Fruit fly (Drosophila melanogaster): ENCODE measurements around the gene chas.

The chas gene

DNA sequence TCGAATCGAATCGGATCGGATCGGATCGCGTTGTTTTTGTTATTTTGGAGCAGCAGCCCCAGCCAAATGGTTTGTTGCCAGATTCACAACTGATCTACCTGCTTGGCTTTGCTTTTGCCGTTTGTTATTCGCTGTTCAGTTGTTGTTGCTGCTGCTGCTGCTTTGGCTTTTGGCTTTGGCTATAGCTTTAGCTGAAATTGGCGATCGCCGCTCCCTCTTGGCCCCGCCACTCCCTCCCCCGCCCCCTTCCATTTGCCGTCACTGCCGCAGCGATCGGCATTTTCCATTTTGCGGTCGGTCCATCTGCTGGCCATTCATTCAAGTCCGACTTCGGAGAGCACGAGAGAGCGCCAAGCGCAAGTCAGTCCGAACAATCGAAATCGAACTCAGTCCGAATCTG lies at the start of gene chas:
TSS of gene chas (minus strand) at position 295 of the 400 bp plus-strand sequence.
- TF ChIP-seq EcR (GFP tag; optimal IDR thresholded peaks at IDR 0.05) (no peak), Dll (optimal IDR thresholded peaks at IDR 0.05) (no peak), usp (GFP tag; optimal IDR thresholded peaks at IDR 0.05) (no peak), pan (optimal IDR thresholded peaks at IDR 0.05) (no peak), psq (optimal IDR thresholded peaks at IDR 0.05) (no peak), CG8478 (optimal IDR thresholded peaks at IDR 0.05) (no peak)

dm6 chrX:17745705-17746416 lies 47.3 kb upstream of the chas start:
- TF ChIP-seq EcR (GFP tag; optimal IDR thresholded peaks at IDR 0.05) = no peak
- no peak for TF ChIP-seq Dll (optimal IDR thresholded peaks at IDR 0.05)
- TF ChIP-seq usp (GFP tag; optimal IDR thresholded peaks at IDR 0.05) = no peak
- no peak for TF ChIP-seq psq (optimal IDR thresholded peaks at IDR 0.05)
- no peak for TF ChIP-seq CG8478 (optimal IDR thresholded peaks at IDR 0.05)
- TF ChIP-seq pan (optimal IDR thresholded peaks at IDR 0.05) = no peak

DNA sequence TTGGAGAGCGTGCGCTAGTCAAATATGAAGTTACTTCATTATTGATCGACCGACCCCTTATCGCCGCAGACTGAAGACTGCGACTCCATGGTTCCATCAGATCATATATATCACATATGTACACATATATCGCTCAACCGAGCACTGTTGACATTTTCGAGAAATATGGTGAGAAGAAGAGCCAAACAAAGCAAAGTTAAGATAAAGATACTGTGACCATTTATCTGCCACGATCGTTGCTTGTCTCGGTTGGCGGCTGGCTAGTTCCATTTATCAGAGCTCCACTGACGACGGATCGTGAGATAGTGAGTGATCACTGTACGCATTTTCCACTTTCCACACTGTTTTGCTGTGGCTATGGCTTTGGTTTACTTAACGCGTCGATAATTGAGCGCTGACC lies 45.1 kb upstream of the chas start:
- TF ChIP-seq usp (GFP tag; optimal IDR thresholded peaks at IDR 0.05) = no peak
- TF ChIP-seq CG8478 (optimal IDR thresholded peaks at IDR 0.05) = no peak
- TF ChIP-seq EcR (GFP tag; optimal IDR thresholded peaks at IDR 0.05) = no peak
- no peak for TF ChIP-seq psq (optimal IDR thresholded peaks at IDR 0.05)
- no peak for TF ChIP-seq pan (optimal IDR thresholded peaks at IDR 0.05)
- no peak for TF ChIP-seq Dll (optimal IDR thresholded peaks at IDR 0.05)

dm6 chrX:17742592-17743364 lies 44.2 kb upstream of the chas start:
- TF ChIP-seq Dll (optimal IDR thresholded peaks at IDR 0.05) (no peak), psq (optimal IDR thresholded peaks at IDR 0.05) (no peak), EcR (GFP tag; optimal IDR thresholded peaks at IDR 0.05) (no peak), CG8478 (optimal IDR thresholded peaks at IDR 0.05) (no peak), usp (GFP tag; optimal IDR thresholded peaks at IDR 0.05) (no peak), pan (optimal IDR thresholded peaks at IDR 0.05) (no peak)

DNA sequence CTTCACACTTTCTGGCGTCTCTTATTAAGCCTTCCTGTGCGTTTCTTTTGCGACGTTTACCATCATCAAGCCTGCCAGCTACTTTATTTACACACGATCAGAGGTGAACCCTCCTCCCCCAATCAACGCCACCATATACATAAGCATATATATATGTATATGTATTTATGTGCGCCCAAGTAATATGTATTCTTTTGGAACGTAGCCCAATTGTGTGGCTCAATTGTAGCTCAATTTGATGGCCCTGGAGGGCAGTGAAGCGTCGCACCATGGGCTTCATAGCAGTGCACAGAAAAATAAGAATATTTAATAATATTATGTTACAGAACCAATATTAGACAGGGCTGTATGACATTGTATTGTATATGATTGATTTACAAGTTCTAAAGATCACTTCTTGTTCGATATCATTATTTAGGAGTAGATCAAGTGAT lies 43.4 kb upstream of the chas start:
- TF ChIP-seq pan (optimal IDR thresholded peaks at IDR 0.05) (no peak), CG8478 (optimal IDR thresholded peaks at IDR 0.05) (no peak), usp (GFP tag; optimal IDR thresholded peaks at IDR 0.05) (no peak), psq (optimal IDR thresholded peaks at IDR 0.05) (no peak), Dll (optimal IDR thresholded peaks at IDR 0.05) (no peak), EcR (GFP tag; optimal IDR thresholded peaks at IDR 0.05) (no peak)

dm6 chrX:17741019-17741863 lies 42.7 kb upstream of the chas start:
- TF ChIP-seq psq (optimal IDR thresholded peaks at IDR 0.05) (no peak), CG8478 (optimal IDR thresholded peaks at IDR 0.05) (no peak), EcR (GFP tag; optimal IDR thresholded peaks at IDR 0.05) (no peak), pan (optimal IDR thresholded peaks at IDR 0.05) (no peak), Dll (optimal IDR thresholded peaks at IDR 0.05) (no peak), usp (GFP tag; optimal IDR thresholded peaks at IDR 0.05) (no peak)

DNA sequence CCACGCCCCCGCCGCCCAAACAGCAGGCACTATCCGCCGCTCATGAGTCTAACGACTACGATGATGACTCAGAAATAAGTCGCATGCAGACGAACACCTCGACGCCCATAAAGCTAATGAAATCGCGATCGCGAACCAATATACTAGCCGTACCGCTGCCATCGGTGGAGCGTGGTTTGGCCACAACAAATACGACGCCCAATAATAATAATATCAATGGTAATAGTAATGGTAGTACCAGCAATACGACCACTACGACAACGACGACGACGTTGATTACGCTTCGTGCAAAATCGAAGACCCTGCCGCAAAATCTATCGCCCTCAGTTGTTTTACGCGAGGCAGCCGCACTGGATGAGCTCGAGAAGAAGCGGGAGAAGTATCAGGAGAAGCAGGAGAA lies 41.4 kb upstream of the chas start:
- TF ChIP-seq Dll (optimal IDR thresholded peaks at IDR 0.05) (no peak), usp (GFP tag; optimal IDR thresholded peaks at IDR 0.05) (no peak), CG8478 (optimal IDR thresholded peaks at IDR 0.05) (no peak), EcR (GFP tag; optimal IDR thresholded peaks at IDR 0.05) (no peak), psq (optimal IDR thresholded peaks at IDR 0.05) (no peak), pan (optimal IDR thresholded peaks at IDR 0.05) (no peak)

DNA sequence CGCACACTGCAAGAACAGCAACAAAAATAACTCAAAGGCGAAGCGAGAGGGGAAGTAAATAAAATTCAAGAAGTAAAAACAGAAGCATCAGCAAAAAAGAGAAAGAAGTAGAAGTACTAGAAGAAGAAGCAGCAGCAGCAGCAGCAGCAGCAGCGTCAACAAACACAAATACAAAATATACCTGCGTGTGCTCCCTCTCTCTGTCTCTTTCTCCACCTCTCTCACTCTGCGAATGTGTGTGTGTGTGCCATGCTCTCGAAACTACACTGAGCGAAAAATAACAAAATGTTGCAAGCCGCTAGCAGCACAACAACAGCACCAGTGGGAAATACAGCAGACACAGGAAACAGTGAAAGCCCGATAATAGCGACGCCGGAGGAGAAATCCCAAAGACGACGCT lies 40.5 kb upstream of the chas start:
- TF ChIP-seq CG8478 (optimal IDR thresholded peaks at IDR 0.05) (no peak), usp (GFP tag; optimal IDR thresholded peaks at IDR 0.05) (no peak)

DNA sequence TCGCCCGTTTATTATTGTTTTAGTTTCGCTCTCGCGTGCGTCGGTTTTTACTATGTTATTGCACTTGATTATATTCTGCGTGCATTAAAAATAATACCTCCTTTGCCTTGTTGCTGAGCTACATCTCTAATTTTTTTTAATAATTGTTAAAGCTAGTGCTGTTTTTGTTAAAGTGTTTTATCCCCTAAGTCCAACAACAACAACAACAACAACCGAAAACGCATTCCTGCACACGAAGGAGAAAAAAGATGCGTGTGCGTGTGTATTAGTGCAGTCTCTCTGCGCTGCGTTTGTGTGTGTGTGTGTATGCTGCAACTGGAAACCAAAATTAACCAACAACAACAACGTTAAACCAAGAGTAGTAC lies 39.9 kb upstream of the chas start:
- no peak for TF ChIP-seq EcR (GFP tag; optimal IDR thresholded peaks at IDR 0.05)
- TF ChIP-seq Dll (optimal IDR thresholded peaks at IDR 0.05) = no peak
- TF ChIP-seq pan (optimal IDR thresholded peaks at IDR 0.05) = no peak
- TF ChIP-seq usp (GFP tag; optimal IDR thresholded peaks at IDR 0.05) = no peak
- TF ChIP-seq CG8478 (optimal IDR thresholded peaks at IDR 0.05) = no peak
- no peak for TF ChIP-seq psq (optimal IDR thresholded peaks at IDR 0.05)

DNA sequence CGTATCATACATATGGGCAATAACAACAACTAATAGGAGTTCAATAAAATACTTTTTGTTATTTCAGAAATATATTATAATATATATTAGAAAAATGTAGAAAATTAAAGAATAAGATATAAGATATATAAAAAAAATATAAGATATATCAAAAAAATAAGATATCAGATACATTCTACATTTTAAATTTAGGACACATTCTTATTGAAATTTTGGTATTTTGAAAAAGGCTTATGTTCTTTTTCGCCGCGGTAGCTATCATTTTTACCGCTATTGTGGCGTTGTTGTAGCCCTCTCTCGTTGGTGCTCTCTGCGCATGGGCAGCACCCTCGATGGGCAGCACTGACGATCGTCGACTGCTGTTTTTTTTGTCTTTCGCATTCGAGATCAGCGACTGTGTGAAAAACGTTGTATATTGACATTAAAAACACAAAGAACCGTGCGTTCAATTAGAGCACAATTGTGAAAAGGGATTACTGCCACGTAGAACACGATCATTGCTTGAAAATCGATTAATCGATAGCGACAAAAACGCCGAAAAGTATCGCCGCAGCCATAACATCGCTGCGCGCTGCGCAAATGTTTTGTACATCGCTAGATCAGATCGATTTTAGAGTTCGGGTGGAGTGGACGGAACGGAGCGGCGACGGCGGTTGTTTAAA lies 39.4 kb upstream of the chas start:
- TF ChIP-seq pan (optimal IDR thresholded peaks at IDR 0.05) = no peak
- no peak for TF ChIP-seq Dll (optimal IDR thresholded peaks at IDR 0.05)
- no peak for TF ChIP-seq CG8478 (optimal IDR thresholded peaks at IDR 0.05)
- no peak for TF ChIP-seq EcR (GFP tag; optimal IDR thresholded peaks at IDR 0.05)
- no peak for TF ChIP-seq usp (GFP tag; optimal IDR thresholded peaks at IDR 0.05)
- no peak for TF ChIP-seq psq (optimal IDR thresholded peaks at IDR 0.05)

- TF ChIP-seq CG8478 (optimal IDR thresholded peaks at IDR 0.05) (no peak), usp (GFP tag; optimal IDR thresholded peaks at IDR 0.05) (no peak), EcR (GFP tag; optimal IDR thresholded peaks at IDR 0.05) (no peak), pan (optimal IDR thresholded peaks at IDR 0.05) (no peak), psq (optimal IDR thresholded peaks at IDR 0.05) (no peak), Dll (optimal IDR thresholded peaks at IDR 0.05) (no peak)
Observed at dm6 chrX:17737024-17737685, 38.6 kb upstream of the chas start.

All from whole organism.